Worm (Caenorhabditis elegans) whole organism, late embryonic: ENCODE results near the gene F01F1.11.
A peak's percentile ranks its signal among the peaks of the same experiment; 100 is the strongest.

Experiments
- C38D4.7 ChIP-seq: fragments of 200-800 bp; sonication (Bioruptor generic); optimal IDR thresholded peaks from 2 replicates; lab custom pipeline; 2018; ENCODE audit warnings: mild to moderate bottlenecking, missing genetic modification characterization, moderate library complexity, missing compliant biosample characterization
- F13H6.1 ChIP-seq: sonication (generic microtip); optimal IDR thresholded peaks from 2 replicates; lab custom pipeline; 2016; ENCODE audit warnings: missing genetic modification characterization, missing compliant biosample characterization
- K09A11.1 ChIP-seq: sonication (generic microtip); optimal IDR thresholded peaks from 2 replicates; lab custom pipeline; 2017; ENCODE audit warnings: antibody characterized with exemption, mild to moderate bottlenecking, missing genetic modification characterization, missing compliant biosample characterization; ENCODE audit not compliant: insufficient read depth
- T23F11.4 ChIP-seq: fragments of 200-800 bp; sonication (Bioruptor generic); optimal IDR thresholded peaks from 2 replicates; lab custom pipeline; 2018; ENCODE audit warnings: mild to moderate bottlenecking, missing genetic modification characterization, missing compliant biosample characterization
- ahr-1 ChIP-seq: sonication (generic microtip); optimal IDR thresholded peaks from 2 replicates; lab custom pipeline; 2016; ENCODE audit warnings: missing genetic modification characterization, missing compliant biosample characterization
- ceh-14 ChIP-seq: sonication (generic microtip); optimal IDR thresholded peaks from 2 replicates; lab custom pipeline; 2016; ENCODE audit warnings: missing genotype, missing genetic modification characterization, missing compliant biosample characterization
- ceh-18 ChIP-seq: sonication (generic microtip); optimal IDR thresholded peaks from 2 replicates; lab custom pipeline; 2016; ENCODE audit warnings: missing genetic modification characterization, missing compliant biosample characterization
- ceh-19 ChIP-seq: fragments of 200-800 bp; sonication (Bioruptor generic); optimal IDR thresholded peaks from 2 replicates; lab custom pipeline; 2018; ENCODE audit warnings: mild to moderate bottlenecking, missing genetic modification characterization, missing compliant biosample characterization
- ceh-2 ChIP-seq: sonication (generic microtip); optimal IDR thresholded peaks from 2 replicates; lab custom pipeline; 2016; ENCODE audit warnings: missing genotype, missing genetic modification characterization, missing compliant biosample characterization
- ceh-24 ChIP-seq: sonication (generic microtip); optimal IDR thresholded peaks from 2 replicates; lab custom pipeline; 2016; ENCODE audit warnings: mild to moderate bottlenecking, missing genetic modification characterization, missing compliant biosample characterization
- ceh-30 ChIP-seq: fragments of 150-350 bp; optimal IDR thresholded peaks from 2 replicates; lab custom pipeline; 2014; ENCODE audit warnings: missing biosample characterization, missing genetic modification characterization
- ceh-31 ChIP-seq: sonication (generic microtip); optimal IDR thresholded peaks from 2 replicates; lab custom pipeline; 2016; ENCODE audit warnings: missing genetic modification characterization, missing compliant biosample characterization
- ceh-34 ChIP-seq: sonication (generic microtip); optimal IDR thresholded peaks from 2 replicates; lab custom pipeline; 2016; ENCODE audit warnings: mild to moderate bottlenecking, missing genetic modification characterization, missing compliant biosample characterization
- ceh-9 ChIP-seq: sonication (generic microtip); optimal IDR thresholded peaks from 2 replicates; lab custom pipeline; 2016; ENCODE audit warnings: mild to moderate bottlenecking, missing genetic modification characterization, inconsistent platforms, missing compliant biosample characterization
- che-1 ChIP-seq: sonication (generic microtip); optimal IDR thresholded peaks from 2 replicates; lab custom pipeline; 2016; ENCODE audit warnings: mild to moderate bottlenecking, missing genetic modification characterization, missing compliant biosample characterization
- dmd-4 ChIP-seq: sonication (generic microtip); optimal IDR thresholded peaks from 2 replicates; lab custom pipeline; 2016; ENCODE audit warnings: borderline replicate concordance, missing genetic modification characterization, missing compliant biosample characterization
- dve-1 ChIP-seq: sonication (generic microtip); optimal IDR thresholded peaks from 2 replicates; lab custom pipeline; 2017; ENCODE audit warnings: antibody characterized with exemption, mild to moderate bottlenecking, missing genetic modification characterization, missing compliant biosample characterization
- elt-2 ChIP-seq: sonication (generic microtip); optimal IDR thresholded peaks from 2 replicates; lab custom pipeline; 2016; ENCODE audit warnings: missing genetic modification reagents, missing genetic modification characterization, missing compliant biosample characterization
- elt-4 ChIP-seq: sonication (generic microtip); optimal IDR thresholded peaks from 2 replicates; lab custom pipeline; 2016; ENCODE audit warnings: missing genetic modification characterization, missing compliant biosample characterization
- ets-4 ChIP-seq: sonication (generic microtip); optimal IDR thresholded peaks from 2 replicates; lab custom pipeline; 2016; ENCODE audit warnings: missing genetic modification characterization, missing compliant biosample characterization
- eyg-1 ChIP-seq: sonication (generic microtip); optimal IDR thresholded peaks from 2 replicates; lab custom pipeline; 2016; ENCODE audit warnings: missing genotype, missing genetic modification characterization, missing compliant biosample characterization
- fkh-6 ChIP-seq: sonication (generic microtip); optimal IDR thresholded peaks from 2 replicates; lab custom pipeline; 2016; ENCODE audit warnings: missing genetic modification characterization, missing compliant biosample characterization
- gmeb-2 ChIP-seq: sonication (generic microtip); optimal IDR thresholded peaks from 2 replicates; lab custom pipeline; 2016; ENCODE audit warnings: missing genetic modification characterization, inconsistent platforms, missing compliant biosample characterization
- hlh-13 ChIP-seq: fragments of 200-800 bp; sonication (Bioruptor generic); optimal IDR thresholded peaks from 2 replicates; lab custom pipeline; 2018; ENCODE audit warnings: mild to moderate bottlenecking, missing genetic modification characterization, missing compliant biosample characterization
- hlh-15 ChIP-seq: sonication (generic microtip); optimal IDR thresholded peaks from 2 replicates; lab custom pipeline; 2016; ENCODE audit warnings: missing genetic modification characterization, missing compliant biosample characterization
- hlh-30 ChIP-seq: sonication (generic microtip); optimal IDR thresholded peaks from 2 replicates; lab custom pipeline; 2017; ENCODE audit warnings: antibody characterized with exemption, missing genetic modification characterization, missing compliant biosample characterization; ENCODE audit not compliant: insufficient read depth
- hlh-8 ChIP-seq: sonication (generic microtip); optimal IDR thresholded peaks from 2 replicates; lab custom pipeline; 2016; ENCODE audit warnings: missing genotype, missing genetic modification characterization, missing compliant biosample characterization
- lim-6 ChIP-seq: sonication (generic microtip); optimal IDR thresholded peaks from 2 replicates; lab custom pipeline; 2016; ENCODE audit warnings: missing genetic modification characterization, missing compliant biosample characterization
- lin-11 ChIP-seq: fragments of 200-800 bp; sonication (Bioruptor generic); optimal IDR thresholded peaks from 2 replicates; lab custom pipeline; 2018; ENCODE audit warnings: mild to moderate bottlenecking, missing genetic modification characterization, missing compliant biosample characterization
- madf-2 ChIP-seq: sonication (generic microtip); optimal IDR thresholded peaks from 2 replicates; lab custom pipeline; 2017; ENCODE audit warnings: missing genetic modification characterization, missing compliant biosample characterization
- nfya-1 ChIP-seq: sonication (generic microtip); optimal IDR thresholded peaks from 2 replicates; lab custom pipeline; 2017; ENCODE audit warnings: missing genetic modification characterization, mild to moderate bottlenecking, missing compliant biosample characterization, antibody characterized with exemption, moderate library complexity
- nhr-11 ChIP-seq: fragments of 150-350 bp; optimal IDR thresholded peaks from 2 replicates; lab custom pipeline; 2014; ENCODE audit warnings: missing biosample characterization, missing genetic modification characterization
- nhr-232 ChIP-seq: sonication (generic microtip); optimal IDR thresholded peaks from 2 replicates; lab custom pipeline; 2016; ENCODE audit warnings: missing genetic modification characterization, missing compliant biosample characterization
- npax-4 ChIP-seq: sonication (generic microtip); optimal IDR thresholded peaks from 2 replicates; lab custom pipeline; 2016; ENCODE audit warnings: missing genetic modification characterization, missing compliant biosample characterization
- odd-2 ChIP-seq: sonication (generic microtip); optimal IDR thresholded peaks from 2 replicates; lab custom pipeline; 2017; ENCODE audit warnings: antibody characterized with exemption, mild to moderate bottlenecking, missing genetic modification characterization, missing compliant biosample characterization
- pat-9 ChIP-seq: fragments of 200-800 bp; sonication (Bioruptor generic); optimal IDR thresholded peaks from 2 replicates; lab custom pipeline; 2018; ENCODE audit warnings: mild to moderate bottlenecking, missing genetic modification characterization, moderate library complexity, missing compliant biosample characterization
- pax-1 ChIP-seq: fragments of 150-350 bp; optimal IDR thresholded peaks from 2 replicates; lab custom pipeline; 2014; ENCODE audit warnings: missing biosample characterization, missing genetic modification characterization
- pha-4 ChIP-seq: fragments of 150-350 bp; optimal IDR thresholded peaks from 2 replicates; lab custom pipeline; 2018; ENCODE audit warnings: missing biosample characterization, missing genetic modification reagents, missing genetic modification characterization
- pqm-1 ChIP-seq: sonication (generic microtip); optimal IDR thresholded peaks from 2 replicates; lab custom pipeline; 2016; ENCODE audit warnings: missing genetic modification characterization, missing compliant biosample characterization
- pros-1 ChIP-seq: fragments of 150-350 bp; optimal IDR thresholded peaks from 2 replicates; lab custom pipeline; 2014; ENCODE audit warnings: missing biosample characterization, missing genetic modification reagents, missing genetic modification characterization
- ref-2 ChIP-seq: sonication (generic microtip); optimal IDR thresholded peaks from 2 replicates; lab custom pipeline; 2016; ENCODE audit warnings: missing genetic modification characterization, missing compliant biosample characterization
- rnt-1 ChIP-seq: sonication (generic microtip); optimal IDR thresholded peaks from 2 replicates; lab custom pipeline; 2016; ENCODE audit warnings: missing genetic modification characterization, missing compliant biosample characterization
- sdc-2 ChIP-seq: sonication (generic microtip); optimal IDR thresholded peaks from 2 replicates; lab custom pipeline; 2016; ENCODE audit warnings: missing genotype, missing genetic modification characterization, missing compliant biosample characterization
- sox-2 ChIP-seq: fragments of 200-800 bp; sonication (Bioruptor generic); IDR thresholded peaks from 2 replicates; pipeline ENCODE4 v1.3.6; 2022; ENCODE audit warnings: missing genetic modification reagents, missing genetic modification characterization, missing compliant biosample characterization
- syd-9 ChIP-seq: sonication (generic microtip); optimal IDR thresholded peaks from 2 replicates; lab custom pipeline; 2016; ENCODE audit warnings: mild to moderate bottlenecking, missing genetic modification characterization, moderate library complexity, missing compliant biosample characterization
- tbx-2 ChIP-seq: sonication (generic microtip); optimal IDR thresholded peaks from 2 replicates; lab custom pipeline; 2016; ENCODE audit warnings: missing genetic modification characterization, missing compliant biosample characterization
- tbx-7 ChIP-seq: sonication (generic microtip); optimal IDR thresholded peaks from 2 replicates; lab custom pipeline; 2016; ENCODE audit warnings: missing genotype, missing genetic modification characterization, missing compliant biosample characterization
- ttx-3 ChIP-seq: sonication (generic microtip); optimal IDR thresholded peaks from 2 replicates; lab custom pipeline; 2016; ENCODE audit warnings: missing genetic modification reagents, missing genetic modification characterization, missing compliant biosample characterization
- unc-3 ChIP-seq, 2 experiments: fragments of 200-800 bp in 1 of 2; sonication (Bioruptor generic) in 1 of 2; sonication (generic microtip) in 1 of 2; conservative IDR thresholded peaks in 1 of 2; optimal IDR thresholded peaks in 1 of 2; 2 replicates each; pipeline versions ENCODE4 v1.3.6 to Lab custom; 2016 to 2022; ENCODE audit warnings: missing compliant biosample characterization in 2 of 2, missing genetic modification characterization in 2 of 2, missing genetic modification reagents in 1 of 2
- unc-42 ChIP-seq: sonication (generic microtip); optimal IDR thresholded peaks from 2 replicates; lab custom pipeline; 2016; ENCODE audit warnings: missing genotype, missing genetic modification characterization, missing compliant biosample characterization
- unc-55 ChIP-seq: sonication (generic microtip); optimal IDR thresholded peaks from 2 replicates; lab custom pipeline; 2017; ENCODE audit warnings: missing biosample characterization, missing genetic modification reagents, missing genetic modification characterization
- unc-86 ChIP-seq: sonication (generic microtip); optimal IDR thresholded peaks from 2 replicates; lab custom pipeline; 2016; ENCODE audit warnings: missing genetic modification characterization, missing compliant biosample characterization
- zip-5 ChIP-seq: sonication (generic microtip); optimal IDR thresholded peaks from 2 replicates; lab custom pipeline; 2016; ENCODE audit warnings: missing genetic modification characterization, missing compliant biosample characterization
- ztf-16 ChIP-seq: sonication (generic microtip); optimal IDR thresholded peaks from 2 replicates; lab custom pipeline; 2017; ENCODE audit warnings: missing genetic modification characterization, missing compliant biosample characterization

Gene F01F1.11

ce11 chrIII:5871760-5872159, at the start of gene F01F1.11, which contains the start of gene F01F1.3:
Gene F01F1.11 (minus strand): TSS chrIII:5871877.
Gene F01F1.3 (plus strand): TSS chrIII:5871938.
- no peak for TF ChIP-seq lim-6 (tag; lab: Kevin White, UChicago)
- TF ChIP-seq elt-2: peak; percentile 38
- TF ChIP-seq pat-9 (tag; lab: Kevin White, UChicago): no peak
- TF ChIP-seq eyg-1 (tag; lab: Kevin White, UChicago): no peak
- no peak for TF ChIP-seq gmeb-2 (tag; lab: Kevin White, UChicago)
- no peak for TF ChIP-seq che-1 (tag; lab: Kevin White, UChicago)
- peak; percentile 37 for TF ChIP-seq ceh-34 (tag; lab: Kevin White, UChicago)
- no peak for TF ChIP-seq dmd-4 (tag; lab: Kevin White, UChicago)
- no peak for TF ChIP-seq dve-1 (tag; lab: Kevin White, UChicago)
- TF ChIP-seq ceh-30 (tag; lab: Kevin White, UChicago): no peak
- TF ChIP-seq sdc-2 (tag; lab: Kevin White, UChicago): no peak
- peak; percentile 99 for TF ChIP-seq ets-4 (tag; lab: Kevin White, UChicago)
- TF ChIP-seq hlh-30 (tag; lab: Kevin White, UChicago): no peak
- TF ChIP-seq ceh-24 (tag; lab: Kevin White, UChicago): no peak
- no peak for TF ChIP-seq madf-2 (tag; lab: Kevin White, UChicago)
- TF ChIP-seq sox-2 (GFP tag; lab: Robert Waterston, UW): no peak
- no peak for TF ChIP-seq elt-4
- no peak for TF ChIP-seq unc-3 (GFP tag; conservative IDR thresholded peaks at IDR 0.05; lab: Robert Waterston, UW)
- no peak for TF ChIP-seq unc-3 (tag; optimal IDR thresholded peaks at IDR 0.05; lab: Kevin White, UChicago)
- no peak for TF ChIP-seq K09A11.1 (tag; lab: Kevin White, UChicago)
- no peak for TF ChIP-seq fkh-6 (tag; lab: Kevin White, UChicago)
- no peak for TF ChIP-seq ceh-9 (tag; lab: Kevin White, UChicago)
- no peak for TF ChIP-seq nhr-232 (tag; lab: Kevin White, UChicago)
- TF ChIP-seq pax-1 (tag; lab: Kevin White, UChicago): peak; percentile 14
- TF ChIP-seq pqm-1 (tag; lab: Kevin White, UChicago): no peak
- no peak for TF ChIP-seq unc-55
- TF ChIP-seq ceh-18 (tag; lab: Kevin White, UChicago): no peak
- peak; percentile 38 for TF ChIP-seq zip-5 (tag; lab: Kevin White, UChicago)
- no peak for TF ChIP-seq ceh-19 (GFP tag; lab: Kevin White, UChicago)
- no peak for TF ChIP-seq C38D4.7 (GFP tag; lab: Kevin White, UChicago)
- TF ChIP-seq ceh-2 (tag; lab: Kevin White, UChicago): peak; percentile 80
- TF ChIP-seq odd-2 (tag; lab: Kevin White, UChicago): no peak
- peak; percentile 7 for TF ChIP-seq nfya-1 (tag; lab: Kevin White, UChicago)
- TF ChIP-seq ttx-3: no peak
- peak; percentile 62 for TF ChIP-seq ref-2 (tag; lab: Kevin White, UChicago)
- no peak for TF ChIP-seq ahr-1
- peak; percentile 35 for TF ChIP-seq ceh-14 (tag; lab: Kevin White, UChicago)
- no peak for TF ChIP-seq lin-11 (tag; lab: Kevin White, UChicago)
- peak; percentile 85 for TF ChIP-seq tbx-2 (tag; lab: Kevin White, UChicago)
- no peak for TF ChIP-seq syd-9 (tag; lab: Kevin White, UChicago)
- TF ChIP-seq hlh-13: no peak
- TF ChIP-seq unc-42 (tag; lab: Kevin White, UChicago): peak; percentile 50
- no peak for TF ChIP-seq ztf-16
- peak; percentile 64 for TF ChIP-seq tbx-7 (tag; lab: Kevin White, UChicago)
- peak; percentile 37 for TF ChIP-seq rnt-1 (tag; lab: Kevin White, UChicago)
- no peak for TF ChIP-seq T23F11.4 (GFP tag; lab: Kevin White, UChicago)
- TF ChIP-seq unc-86 (tag; lab: Kevin White, UChicago): no peak
- TF ChIP-seq nhr-11: no peak
- TF ChIP-seq pros-1: no peak
- TF ChIP-seq F13H6.1: peak; percentile 19
- TF ChIP-seq hlh-8 (tag; lab: Kevin White, UChicago): no peak
- peak; percentile 89 for TF ChIP-seq ceh-31 (tag; lab: Kevin White, UChicago)
- no peak for TF ChIP-seq hlh-15
- no peak for TF ChIP-seq pha-4 (tag; lab: Kevin White, UChicago)
- no peak for TF ChIP-seq npax-4 (tag; lab: Kevin White, UChicago)
